Fruit fly (Drosophila melanogaster) whole organism, embryonic: ENCODE data around the gene CG5535.

Source experiments
- ATbp ChIP-seq: fragments of 200-800 bp; sonication (Bioruptor generic); optimal IDR thresholded peaks from 2 replicates; lab custom pipeline; 2017; ENCODE audit warnings: missing biosample characterization, mild to moderate bottlenecking, missing genetic modification characterization, missing genetic modification reagents
- B-H2 ChIP-seq: fragments of 200-800 bp; sonication (Bioruptor generic); optimal IDR thresholded peaks from 2 replicates; lab custom pipeline; 2018; ENCODE audit warnings: missing biosample characterization, mild to moderate bottlenecking, missing genetic modification characterization
- Bdp1 ChIP-seq: fragments of 200-800 bp; sonication (Bioruptor generic); optimal IDR thresholded peaks from 3 replicates; lab custom pipeline; 2016; ENCODE audit warnings: missing biosample characterization, missing genetic modification characterization
- Blimp-1 ChIP-seq: fragments of 200-800 bp; sonication (Bioruptor generic); optimal IDR thresholded peaks from 3 replicates; lab custom pipeline; 2018; ENCODE audit warnings: missing biosample characterization, missing genetic modification characterization, mild to moderate bottlenecking, moderate library complexity, missing genetic modification reagents
- CG10147 ChIP-seq: fragments of 200-800 bp; sonication (Bioruptor generic); optimal IDR thresholded peaks from 2 replicates; lab custom pipeline; 2019; ENCODE audit warnings: missing biosample characterization, mild to moderate bottlenecking, missing genetic modification characterization, moderate library complexity
- CG11560 ChIP-seq: fragments of 200-800 bp; sonication (Bioruptor generic); IDR thresholded peaks from 3 replicates; pipeline ENCODE4 v1.3.6; 2022; ENCODE audit warnings: missing biosample characterization, missing genetic modification characterization
- CG11695 ChIP-seq: fragments of 200-800 bp; sonication (Bioruptor generic); IDR thresholded peaks from 3 replicates; pipeline ENCODE4 v1.3.6; 2022; ENCODE audit warnings: missing biosample characterization, missing genetic modification characterization
- CG11723 ChIP-seq: fragments of 200-800 bp; sonication (Bioruptor generic); optimal IDR thresholded peaks from 2 replicates; lab custom pipeline; 2017; ENCODE audit warnings: missing biosample characterization, mild to moderate bottlenecking, missing genetic modification characterization
- CG1233 ChIP-seq: fragments of 200-800 bp; sonication (Bioruptor generic); optimal IDR thresholded peaks from 4 replicates; lab custom pipeline; 2018; ENCODE audit warnings: missing biosample characterization, mild to moderate bottlenecking, missing genetic modification characterization
- CG12744 ChIP-seq: fragments of 200-800 bp; sonication (Bioruptor generic); optimal IDR thresholded peaks from 2 replicates; lab custom pipeline; 2016; ENCODE audit warnings: missing biosample characterization, missing genetic modification characterization
- CG13775 ChIP-seq: fragments of 200-800 bp; sonication (Bioruptor generic); optimal IDR thresholded peaks from 3 replicates; lab custom pipeline; 2017; ENCODE audit warnings: missing biosample characterization, mild to moderate bottlenecking, missing genetic modification characterization
- CG14050 ChIP-seq: fragments of 200-800 bp; sonication (Bioruptor generic); IDR thresholded peaks from 3 replicates; pipeline ENCODE4 v1.3.6; 2022; ENCODE audit warnings: missing biosample characterization, missing genetic modification characterization
- CG14667 ChIP-seq: fragments of 200-800 bp; sonication (Bioruptor generic); IDR thresholded peaks from 2 replicates; pipeline ENCODE4 v1.3.6; 2022; ENCODE audit warnings: missing biosample characterization, missing genetic modification characterization
- CG18764 ChIP-seq: fragments of 200-800 bp; sonication (Bioruptor generic); optimal IDR thresholded peaks from 3 replicates; lab custom pipeline; 2016; ENCODE audit warnings: missing biosample characterization, missing genetic modification characterization
- CG2889 ChIP-seq: fragments of 200-800 bp; sonication (Bioruptor generic); IDR thresholded peaks from 3 replicates; pipeline ENCODE4 v1.3.6; 2022; ENCODE audit warnings: missing biosample characterization, missing genetic modification characterization
- CG3726 ChIP-seq: fragments of 200-800 bp; sonication (Bioruptor generic); IDR thresholded peaks from 3 replicates; pipeline ENCODE4, ENCODE4 v1.3.6; 2022; ENCODE audit warnings: missing biosample characterization, missing genetic modification characterization
- CG4282 ChIP-seq: fragments of 200-800 bp; sonication (Bioruptor generic); optimal IDR thresholded peaks from 2 replicates; lab custom pipeline; 2016; ENCODE audit warnings: missing biosample characterization, missing genetic modification characterization
- CG4820 ChIP-seq: fragments of 200-800 bp; sonication (Bioruptor generic); optimal IDR thresholded peaks from 3 replicates; lab custom pipeline; 2016; ENCODE audit warnings: missing biosample characterization, missing genetic modification characterization
- CG6175 ChIP-seq: fragments of 200-800 bp; sonication (Bioruptor generic); IDR thresholded peaks from 3 replicates; pipeline ENCODE4 v1.3.6; 2022; ENCODE audit warnings: missing biosample characterization, missing genetic modification characterization
- CG6683 ChIP-seq: fragments of 200-800 bp; sonication (Bioruptor generic); optimal IDR thresholded peaks from 2 replicates; lab custom pipeline; 2017; ENCODE audit warnings: missing biosample characterization, mild to moderate bottlenecking, missing genetic modification characterization, missing genetic modification reagents
- CG6765 ChIP-seq: fragments of 200-800 bp; sonication (Bioruptor generic); optimal IDR thresholded peaks from 3 replicates; lab custom pipeline; 2017; ENCODE audit warnings: missing biosample characterization, mild to moderate bottlenecking, missing genetic modification characterization
- CG6854 ChIP-seq: fragments of 200-800 bp; sonication (Bioruptor generic); optimal IDR thresholded peaks from 3 replicates; lab custom pipeline; 2017; ENCODE audit warnings: missing biosample characterization, mild to moderate bottlenecking, missing genetic modification characterization
- CG8765 ChIP-seq: fragments of 200-800 bp; sonication (Bioruptor generic); IDR thresholded peaks from 2 replicates; pipeline ENCODE4 v1.3.6; 2022; ENCODE audit warnings: missing biosample characterization, missing genetic modification characterization
- CG8944 ChIP-seq: fragments of 200-800 bp; sonication (Bioruptor generic); optimal IDR thresholded peaks from 3 replicates; lab custom pipeline; 2016; ENCODE audit warnings: missing biosample characterization, missing genetic modification characterization
- D19A ChIP-seq: fragments of 200-800 bp; optimal IDR thresholded peaks from 3 replicates; lab custom pipeline; 2019; ENCODE audit warnings: missing biosample characterization, mild to moderate bottlenecking, missing genetic modification characterization, moderate library complexity
- Fer3 ChIP-seq: fragments of 200-800 bp; sonication (Bioruptor generic); optimal IDR thresholded peaks from 2 replicates; lab custom pipeline; 2018; ENCODE audit warnings: missing biosample characterization, mild to moderate bottlenecking, missing genetic modification characterization, moderate library complexity
- Hmr ChIP-seq: fragments of 200-800 bp; sonication (Bioruptor generic); optimal IDR thresholded peaks from 3 replicates; lab custom pipeline; 2017; ENCODE audit warnings: mild to moderate bottlenecking, missing biosample characterization, missing genetic modification reagents, missing genetic modification characterization
- Hmx ChIP-seq: fragments of 200-800 bp; sonication (Bioruptor generic); optimal IDR thresholded peaks from 2 replicates; lab custom pipeline; 2016; ENCODE audit warnings: missing biosample characterization, missing genetic modification characterization
- Hr51 ChIP-seq, 2 experiments: fragments of 200-800 bp; sonication (Bioruptor generic); optimal IDR thresholded peaks; 2 replicates in 1 of 2; 3 replicates in 1 of 2; lab custom pipeline; 2016 to 2018; ENCODE audit warnings: missing biosample characterization in 2 of 2, missing genetic modification characterization in 2 of 2, mild to moderate bottlenecking in 1 of 2, moderate library complexity in 1 of 2
- Lhr ChIP-seq: fragments of 200-800 bp; sonication (Bioruptor generic); optimal IDR thresholded peaks from 3 replicates; lab custom pipeline; 2017; ENCODE audit warnings: mild to moderate bottlenecking, missing biosample characterization, missing genetic modification reagents, missing genetic modification characterization
- Nf-YB ChIP-seq: fragments of 200-800 bp; sonication (Bioruptor generic); optimal IDR thresholded peaks from 3 replicates; lab custom pipeline; 2019; ENCODE audit warnings: missing biosample characterization, mild to moderate bottlenecking, missing genetic modification characterization, moderate library complexity
- NfI ChIP-seq: fragments of 200-800 bp; sonication (Bioruptor generic); optimal IDR thresholded peaks from 3 replicates; lab custom pipeline; 2018; ENCODE audit warnings: missing biosample characterization, mild to moderate bottlenecking, missing genetic modification characterization, moderate library complexity
- Optix ChIP-seq: fragments of 200-800 bp; sonication (Bioruptor generic); IDR thresholded peaks from 3 replicates; pipeline ENCODE4 v1.3.6; 2022; ENCODE audit warnings: missing biosample characterization, missing genetic modification characterization
- Rx ChIP-seq: fragments of 200-800 bp; sonication (Bioruptor generic); IDR thresholded peaks from 2 replicates; pipeline ENCODE4 v1.3.6; 2022; ENCODE audit warnings: missing biosample characterization, missing genetic modification characterization
- Sox100B ChIP-seq: fragments of 200-800 bp; sonication (Bioruptor generic); optimal IDR thresholded peaks from 3 replicates; lab custom pipeline; 2018; ENCODE audit warnings: missing biosample characterization, mild to moderate bottlenecking, missing genetic modification characterization
- Sry-β ChIP-seq: fragments of 200-800 bp; sonication (Bioruptor generic); optimal IDR thresholded peaks from 2 replicates; lab custom pipeline; 2018; ENCODE audit warnings: missing biosample characterization, mild to moderate bottlenecking, missing genetic modification characterization, moderate library complexity
- Xbp1 ChIP-seq: fragments of 200-800 bp; sonication (Bioruptor generic); optimal IDR thresholded peaks from 3 replicates; lab custom pipeline; 2016; ENCODE audit warnings: missing biosample characterization, mild to moderate bottlenecking, missing genetic modification characterization
- abd-A ChIP-seq: fragments of 200-800 bp; sonication (Bioruptor generic); optimal IDR thresholded peaks from 3 replicates; lab custom pipeline; 2019; ENCODE audit warnings: missing biosample characterization, mild to moderate bottlenecking, missing genetic modification characterization, moderate library complexity
- bigmax ChIP-seq: fragments of 200-800 bp; sonication (Bioruptor generic); optimal IDR thresholded peaks from 2 replicates; lab custom pipeline; 2018; ENCODE audit warnings: missing biosample characterization, mild to moderate bottlenecking, missing genetic modification characterization
- chm ChIP-seq: fragments of 200-800 bp; sonication (Bioruptor generic); IDR thresholded peaks from 2 replicates; pipeline ENCODE4 v1.3.6; 2022; ENCODE audit warnings: missing biosample characterization, missing genetic modification characterization
- crc ChIP-seq: fragments of 200-800 bp; sonication (Bioruptor generic); optimal IDR thresholded peaks from 2 replicates; lab custom pipeline; 2016; ENCODE audit warnings: missing biosample characterization, missing genetic modification characterization
- fd96Cb ChIP-seq: fragments of 200-800 bp; sonication (Bioruptor generic); optimal IDR thresholded peaks from 2 replicates; lab custom pipeline; 2018; ENCODE audit warnings: missing biosample characterization, mild to moderate bottlenecking, missing genetic modification characterization, moderate library complexity
- ftz-f1 ChIP-seq: fragments of 200-800 bp; sonication (Bioruptor generic); optimal IDR thresholded peaks from 2 replicates; lab custom pipeline; 2016; ENCODE audit warnings: missing biosample characterization, missing genetic modification characterization
- mirr ChIP-seq: fragments of 200-800 bp; sonication (Bioruptor generic); optimal IDR thresholded peaks from 3 replicates; lab custom pipeline; 2018; ENCODE audit warnings: missing biosample characterization, mild to moderate bottlenecking, missing genetic modification characterization
- ssp ChIP-seq: fragments of 200-800 bp; sonication (Bioruptor generic); IDR thresholded peaks from 2 replicates; pipeline ENCODE4 v1.3.6; 2022; ENCODE audit warnings: missing biosample characterization, missing genetic modification characterization
- tgo ChIP-seq: fragments of 200-800 bp; sonication (Bioruptor generic); IDR thresholded peaks from 3 replicates; pipeline ENCODE4 v1.3.6; 2022; ENCODE audit warnings: missing biosample characterization, missing genetic modification characterization
- tna ChIP-seq: fragments of 200-800 bp; sonication (Bioruptor generic); IDR thresholded peaks from 2 replicates; pipeline ENCODE4 v1.3.6; 2022; ENCODE audit warnings: missing biosample characterization, missing genetic modification characterization; ENCODE audit not compliant: partially characterized antibody
- twi ChIP-seq: fragments of 200-800 bp; optimal IDR thresholded peaks from 2 replicates; lab custom pipeline; 2019; ENCODE audit warnings: missing biosample characterization, mild to moderate bottlenecking, missing genetic modification characterization, moderate library complexity
- vnd ChIP-seq: fragments of 200-800 bp; sonication (Bioruptor generic); IDR thresholded peaks from 3 replicates; pipeline ENCODE4 v1.3.6; 2022; ENCODE audit warnings: missing biosample characterization, missing genetic modification characterization; ENCODE audit not compliant: partially characterized antibody
- zen ChIP-seq: fragments of 200-800 bp; sonication (Bioruptor generic); optimal IDR thresholded peaks from 3 replicates; lab custom pipeline; 2018; ENCODE audit warnings: missing biosample characterization, mild to moderate bottlenecking, missing genetic modification characterization, moderate library complexity
- zf30C ChIP-seq: fragments of 200-800 bp; sonication (Bioruptor generic); optimal IDR thresholded peaks from 3 replicates; lab custom pipeline; 2018; ENCODE audit warnings: missing biosample characterization, mild to moderate bottlenecking, missing genetic modification characterization

CG5535 gene

DNA sequence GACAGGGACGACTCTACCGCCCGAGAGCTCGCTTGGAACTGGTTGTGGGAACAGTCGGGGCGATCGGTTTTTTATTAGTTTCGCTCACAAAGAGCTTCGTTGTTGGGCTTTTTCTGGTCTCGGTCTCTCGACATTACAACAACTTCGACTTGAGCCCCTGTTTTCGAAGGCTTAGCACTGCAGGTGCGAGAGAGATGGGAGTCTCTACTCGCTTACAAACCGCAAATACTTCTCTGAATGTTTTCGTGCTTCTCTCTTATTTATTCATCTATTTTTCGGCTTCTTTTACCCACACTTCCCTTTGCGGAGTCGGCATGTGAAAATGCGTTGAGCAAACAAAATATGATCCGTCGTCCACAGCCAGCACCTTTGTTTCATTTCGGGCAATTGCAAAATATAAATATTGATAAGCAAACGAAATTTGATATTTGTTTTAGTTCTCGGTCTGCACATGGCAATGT lies 39.3 kb upstream of the CG5535 start, which contains the start of gene Tsp74F (continued):
- TF ChIP-seq D19A (tag; lab: Kevin White, UChicago) (no peak), CG1233 (GFP tag; lab: Kevin White, UChicago) (peak; percentile 3), tgo (GFP tag; lab: Robert Waterston, UW) (no peak; the same call in 2 of the 3 replicates), Rx (GFP tag; lab: Robert Waterston, UW) (no peak), Sox100B (GFP tag; lab: Kevin White, UChicago) (peak; percentile 21), Hmx (no peak), abd-A (tag; lab: Kevin White, UChicago) (no peak), CG3726 (GFP tag; lab: Robert Waterston, UW) (no peak), bigmax (GFP tag; lab: Kevin White, UChicago) (no peak), B-H2 (GFP tag; lab: Kevin White, UChicago) (no peak), mirr (no peak), Bdp1 (GFP tag; lab: Kevin White, UChicago) (no peak), Optix (no peak), CG14667 (GFP tag; lab: Robert Waterston, UW) (no peak), Nf-YB (no peak), CG6175 (no peak), Blimp-1 (no peak), CG11723 (GFP tag; lab: Kevin White, UChicago) (peak; percentile 19), crc (no peak), CG8944 (no peak), CG18764 (GFP tag; lab: Kevin White, UChicago) (no peak), CG6765 (peak; percentile 5), CG12744 (GFP tag; lab: Kevin White, UChicago) (no peak), chm (GFP tag; lab: Robert Waterston, UW) (no peak), ATbp (GFP tag; lab: Kevin White, UChicago) (peak; percentile 31), CG4820 (GFP tag; lab: Kevin White, UChicago) (no peak), CG11560 (tag; lab: Robert Waterston, UW) (no peak), zf30C (GFP tag; lab: Kevin White, UChicago) (no peak), Lhr (GFP tag; lab: Kevin White, UChicago) (no peak), NfI (no peak), CG8765 (GFP tag; lab: Robert Waterston, UW) (no peak), CG11695 (GFP tag; lab: Robert Waterston, UW) (0 out of 3 replicates have a peak, but pooled peaks have one; percentile 16), zen (tag; lab: Kevin White, UChicago) (no peak), CG10147 (no peak), CG6854 (GFP tag; lab: Kevin White, UChicago) (no peak), ftz-f1 (GFP tag; lab: Kevin White, UChicago) (no peak), tna (no peak), CG14050 (GFP tag; lab: Robert Waterston, UW) (no peak), ssp (GFP tag; lab: Robert Waterston, UW) (no peak), CG2889 (GFP tag; lab: Robert Waterston, UW) (no peak), CG6683 (no peak), Hr51 (GFP tag; optimal IDR thresholded peaks at IDR 0.05; lab: Kevin White, UChicago) (no peak), fd96Cb (tag; lab: Kevin White, UChicago) (no peak), CG4282 (no peak), twi (tag; lab: Kevin White, UChicago) (no peak), Hmr (no peak), Fer3 (tag; lab: Kevin White, UChicago) (no peak), Sry-β (GFP tag; lab: Kevin White, UChicago) (no peak), Xbp1 (GFP tag; lab: Kevin White, UChicago) (no peak), vnd (GFP tag; lab: Robert Waterston, UW) (no peak), CG13775 (GFP tag; lab: Kevin White, UChicago) (no peak)
